Worm (Caenorhabditis elegans) whole organism, L4 larva: ENCODE data around the gene tbc-14.

Experiments
- egl-27 ChIP-seq: sonication (generic microtip); optimal IDR thresholded peaks from 3 replicates; lab custom pipeline; 2017; ENCODE audit warnings: missing biosample characterization, missing genetic modification reagents, missing genetic modification characterization
- nhr-11 ChIP-seq: fragments of 150-350 bp; optimal IDR thresholded peaks from 2 replicates; lab custom pipeline; 2014; ENCODE audit warnings: missing biosample characterization, missing genetic modification characterization
- nhr-237 ChIP-seq: sonication (generic microtip); optimal IDR thresholded peaks from 2 replicates; lab custom pipeline; 2017; ENCODE audit warnings: missing biosample characterization, missing genetic modification characterization
- snpc-1.2 ChIP-seq: fragments of 200-800 bp; sonication (Bioruptor generic); IDR thresholded peaks from 2 replicates; pipeline ENCODE4 v1.3.6; 2022; ENCODE audit warnings: missing genetic modification reagents, missing genetic modification characterization, missing compliant biosample characterization
- snpc-4 ChIP-seq: fragments of 150-350 bp; optimal IDR thresholded peaks from 2 replicates; lab custom pipeline; 2014; ENCODE audit warnings: missing biosample characterization, missing genetic modification characterization
- zip-11 ChIP-seq: fragments of 200-800 bp; sonication (Bioruptor generic); IDR thresholded peaks from 2 replicates; pipeline ENCODE4 v1.3.6; 2022; ENCODE audit warnings: missing genetic modification characterization, missing compliant biosample characterization

DNA sequence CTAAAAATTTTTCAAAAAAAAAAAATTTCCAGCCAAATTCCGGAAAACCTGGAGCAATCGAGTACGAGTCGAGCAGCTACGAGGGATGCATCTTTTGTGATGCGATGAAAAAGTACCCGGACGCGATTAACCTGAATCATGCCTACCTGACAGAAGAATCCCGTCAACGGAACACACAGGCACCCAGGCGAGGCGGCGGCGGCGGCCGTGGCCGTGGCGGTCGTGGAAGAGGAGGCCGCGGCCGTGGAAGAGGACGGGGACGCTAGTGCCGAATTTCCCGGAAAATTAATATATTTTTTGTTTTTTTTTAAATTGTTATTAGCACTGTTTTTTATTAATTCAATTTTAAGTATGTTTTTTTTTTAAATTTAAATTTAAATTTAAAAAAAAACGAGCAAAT lies 45.8 kb downstream of the tbc-14 start:
- TF ChIP-seq snpc-4 (tag; lab: Kevin White, UChicago) (no peak), nhr-237 (tag; lab: Kevin White, UChicago) (no peak), egl-27 (tag; lab: Kevin White, UChicago) (no peak), snpc-1.2 (GFP tag; lab: Robert Waterston, UW) (no peak), zip-11 (GFP tag; lab: Robert Waterston, UW) (no peak), nhr-11 (tag; lab: Kevin White, UChicago) (no peak)
